Fruit fly (Drosophila melanogaster) whole organism, embryonic: ENCODE measurements around the gene Polr3F.

Experiments
- Adf1 ChIP-seq: fragments of 200-800 bp; sonication (Bioruptor generic); IDR thresholded peaks from 2 replicates; pipeline ENCODE4 v1.3.6; 2022; ENCODE audit warnings: missing biosample characterization, missing genetic modification characterization
- BtbVII ChIP-seq: fragments of 200-800 bp; sonication (Bioruptor generic); optimal IDR thresholded peaks from 3 replicates; lab custom pipeline; 2017; ENCODE audit warnings: missing biosample characterization, mild to moderate bottlenecking, missing genetic modification characterization
- CG12391 ChIP-seq: fragments of 200-800 bp; sonication (Bioruptor generic); optimal IDR thresholded peaks from 3 replicates; lab custom pipeline; 2018; ENCODE audit warnings: missing biosample characterization, mild to moderate bottlenecking, missing genetic modification characterization, moderate library complexity
- CG13287 ChIP-seq: fragments of 200-800 bp; sonication (Bioruptor generic); IDR thresholded peaks from 2 replicates; pipeline ENCODE4 v1.3.6; 2022; ENCODE audit warnings: missing biosample characterization, missing genetic modification characterization; ENCODE audit not compliant: partially characterized antibody
- CG14860 ChIP-seq: fragments of 200-800 bp; sonication (Bioruptor generic); IDR thresholded peaks from 3 replicates; pipeline ENCODE4 v1.3.6; 2022; ENCODE audit warnings: missing biosample characterization, missing genetic modification characterization; ENCODE audit not compliant: partially characterized antibody
- CG15073 ChIP-seq: fragments of 200-800 bp; sonication (Bioruptor generic); optimal IDR thresholded peaks from 2 replicates; lab custom pipeline; 2016; ENCODE audit warnings: missing biosample characterization, missing genetic modification characterization
- CG15479 ChIP-seq: fragments of 200-800 bp; sonication (Bioruptor generic); optimal IDR thresholded peaks from 3 replicates; lab custom pipeline; 2019; ENCODE audit warnings: missing biosample characterization, mild to moderate bottlenecking, missing genetic modification characterization, moderate library complexity
- CG18764 ChIP-seq: fragments of 200-800 bp; sonication (Bioruptor generic); optimal IDR thresholded peaks from 3 replicates; lab custom pipeline; 2016; ENCODE audit warnings: missing biosample characterization, missing genetic modification characterization
- CG2129 ChIP-seq: fragments of 200-800 bp; sonication (Bioruptor generic); IDR thresholded peaks from 2 replicates; pipeline ENCODE4 v1.3.6; 2022; ENCODE audit warnings: missing biosample characterization, missing genetic modification characterization; ENCODE audit not compliant: partially characterized antibody
- CG32532 ChIP-seq: fragments of 200-800 bp; sonication (Bioruptor generic); IDR thresholded peaks from 2 replicates; pipeline ENCODE4 v1.3.6; 2022; ENCODE audit warnings: missing biosample characterization, missing genetic modification characterization
- CG4282 ChIP-seq: fragments of 200-800 bp; sonication (Bioruptor generic); optimal IDR thresholded peaks from 2 replicates; lab custom pipeline; 2016; ENCODE audit warnings: missing biosample characterization, missing genetic modification characterization
- CG4328 ChIP-seq: fragments of 200-800 bp; sonication (Bioruptor generic); optimal IDR thresholded peaks from 3 replicates; lab custom pipeline; 2017; ENCODE audit warnings: missing biosample characterization, missing genetic modification reagents, missing genetic modification characterization
- CG43689 ChIP-seq: fragments of 200-800 bp; sonication (Bioruptor generic); IDR thresholded peaks from 2 replicates; pipeline ENCODE4 v1.3.6; 2022; ENCODE audit warnings: missing biosample characterization, missing genetic modification characterization
- CG4404 ChIP-seq: fragments of 200-800 bp; sonication (Bioruptor generic); IDR thresholded peaks from 2 replicates; pipeline ENCODE4 v1.3.6; 2022; ENCODE audit warnings: missing biosample characterization, missing genetic modification characterization
- CG7556 ChIP-seq: fragments of 200-800 bp; sonication (Bioruptor generic); optimal IDR thresholded peaks from 2 replicates; lab custom pipeline; 2017; ENCODE audit warnings: missing biosample characterization, mild to moderate bottlenecking, missing genetic modification characterization
- CrebB ChIP-seq: fragments of 200-800 bp; sonication (Bioruptor generic); optimal IDR thresholded peaks from 3 replicates; lab custom pipeline; 2018; ENCODE audit warnings: missing biosample characterization, mild to moderate bottlenecking, missing genetic modification characterization
- D ChIP-seq, 2 experiments: fragments of 200-800 bp in 1 of 2; fragments of >200 bp in 1 of 2; sonication (Bioruptor generic) in 1 of 2; optimal IDR thresholded peaks; 2 replicates in 1 of 2; 3 replicates in 1 of 2; lab custom pipeline; 2017; ENCODE audit warnings: mild to moderate bottlenecking in 1 of 2, missing biosample characterization in 1 of 2, missing genetic modification characterization in 1 of 2, missing genetic modification reagents in 1 of 2
- D19A ChIP-seq: fragments of 200-800 bp; optimal IDR thresholded peaks from 3 replicates; lab custom pipeline; 2019; ENCODE audit warnings: missing biosample characterization, mild to moderate bottlenecking, missing genetic modification characterization, moderate library complexity
- Elba2 ChIP-seq: fragments of 200-800 bp; sonication (Bioruptor generic); optimal IDR thresholded peaks from 3 replicates; lab custom pipeline; 2016; ENCODE audit warnings: missing biosample characterization, missing genetic modification characterization
- Ets65A ChIP-seq: fragments of 200-800 bp; sonication (Bioruptor generic); peaks from one replicate; lab custom pipeline; 2016; ENCODE audit warnings: missing biosample characterization, missing genetic modification characterization
- Gug ChIP-seq: fragments of 200-800 bp; sonication (Bioruptor generic); IDR thresholded peaks from 4 replicates; pipeline ENCODE4 v1.3.6; 2022; ENCODE audit warnings: missing biosample characterization, missing genetic modification characterization
- HmgD ChIP-seq: fragments of 200-800 bp; sonication (Bioruptor generic); optimal IDR thresholded peaks from 3 replicates; lab custom pipeline; 2016; ENCODE audit warnings: missing biosample characterization, missing genetic modification characterization
- HmgZ ChIP-seq: fragments of 200-800 bp; sonication (Bioruptor generic); optimal IDR thresholded peaks from 2 replicates; lab custom pipeline; 2018; ENCODE audit warnings: missing biosample characterization, mild to moderate bottlenecking, missing genetic modification characterization
- Hmr ChIP-seq: fragments of 200-800 bp; sonication (Bioruptor generic); optimal IDR thresholded peaks from 3 replicates; lab custom pipeline; 2017; ENCODE audit warnings: mild to moderate bottlenecking, missing biosample characterization, missing genetic modification reagents, missing genetic modification characterization
- Kr ChIP-seq: fragments of 200-800 bp; sonication (Bioruptor generic); optimal IDR thresholded peaks from 2 replicates; lab custom pipeline; 2017; ENCODE audit warnings: missing biosample characterization, mild to moderate bottlenecking, missing genetic modification characterization
- Lim3 ChIP-seq: fragments of 200-800 bp; sonication (Bioruptor generic); IDR thresholded peaks from 2 replicates; pipeline ENCODE4 v1.3.6; 2022; ENCODE audit warnings: missing biosample characterization, missing genetic modification characterization
- Mad ChIP-seq: fragments of 200-800 bp; sonication (Bioruptor generic); optimal IDR thresholded peaks from 2 replicates; lab custom pipeline; 2016; ENCODE audit warnings: missing biosample characterization, missing genetic modification characterization
- Scr ChIP-seq: fragments of 200-800 bp; sonication (Bioruptor generic); IDR thresholded peaks from 2 replicates; pipeline ENCODE4 v1.3.6; 2022; ENCODE audit warnings: missing biosample characterization, missing genetic modification characterization; ENCODE audit not compliant: partially characterized antibody
- Side ChIP-seq: fragments of 200-800 bp; sonication (Bioruptor generic); optimal IDR thresholded peaks from 2 replicates; lab custom pipeline; 2016; ENCODE audit warnings: missing biosample characterization, missing genetic modification characterization
- Six4 ChIP-seq: fragments of 200-800 bp; sonication (Bioruptor generic); optimal IDR thresholded peaks from 2 replicates; lab custom pipeline; 2016; ENCODE audit warnings: missing biosample characterization, missing genetic modification characterization
- Ssrp ChIP-seq: fragments of 200-800 bp; sonication (Bioruptor generic); optimal IDR thresholded peaks from 2 replicates; lab custom pipeline; 2018; ENCODE audit warnings: missing biosample characterization, mild to moderate bottlenecking, missing genetic modification characterization, moderate library complexity
- TFAM ChIP-seq: fragments of 200-800 bp; sonication (Bioruptor generic); optimal IDR thresholded peaks from 2 replicates; lab custom pipeline; 2017; ENCODE audit warnings: missing biosample characterization, missing genetic modification characterization, inconsistent platforms
- Taf1 ChIP-seq: fragments of 200-800 bp; sonication (Bioruptor generic); IDR thresholded peaks from 2 replicates; pipeline ENCODE4 v1.3.6; 2022; ENCODE audit warnings: missing biosample characterization, missing genetic modification characterization
- Usf ChIP-seq: fragments of 200-800 bp; sonication (Bioruptor generic); optimal IDR thresholded peaks from 2 replicates; lab custom pipeline; 2017; ENCODE audit warnings: missing genotype, missing biosample characterization, missing genetic modification characterization
- danr ChIP-seq: fragments of 200-800 bp; sonication (Bioruptor generic); IDR thresholded peaks from 2 replicates; pipeline ENCODE4 v1.3.6; 2022; ENCODE audit warnings: missing biosample characterization, missing genetic modification characterization
- ems ChIP-seq: fragments of 200-800 bp; sonication (Bioruptor generic); optimal IDR thresholded peaks from 3 replicates; lab custom pipeline; 2016; ENCODE audit warnings: missing biosample characterization, missing genetic modification characterization
- fd3F ChIP-seq: fragments of 200-800 bp; sonication (Bioruptor generic); optimal IDR thresholded peaks from 2 replicates; lab custom pipeline; 2018; ENCODE audit warnings: missing biosample characterization, mild to moderate bottlenecking, missing genetic modification characterization, moderate library complexity
- gce ChIP-seq: fragments of 200-800 bp; sonication (Bioruptor generic); IDR thresholded peaks from 3 replicates; pipeline ENCODE4 v1.3.6; 2022; ENCODE audit warnings: missing biosample characterization, missing genetic modification characterization
- grn ChIP-seq: fragments of 200-800 bp; sonication (Bioruptor generic); optimal IDR thresholded peaks from 3 replicates; lab custom pipeline; 2017; ENCODE audit warnings: missing biosample characterization, missing genetic modification characterization
- klu ChIP-seq: fragments of 200-800 bp; sonication (Bioruptor generic); IDR thresholded peaks from 2 replicates; pipeline ENCODE4 v1.3.6; 2022; ENCODE audit warnings: missing biosample characterization, missing genetic modification characterization
- onecut ChIP-seq: fragments of 200-800 bp; sonication (Bioruptor generic); IDR thresholded peaks from 2 replicates; pipeline ENCODE4 v1.3.6; 2022; ENCODE audit warnings: missing biosample characterization, missing genetic modification characterization
- sob ChIP-seq: fragments of 200-800 bp; sonication (Bioruptor generic); IDR thresholded peaks from 2 replicates; pipeline ENCODE4 v1.3.6; 2022; ENCODE audit warnings: missing biosample characterization, missing genetic modification characterization
- toy ChIP-seq: fragments of 200-800 bp; sonication (Bioruptor generic); IDR thresholded peaks from 2 replicates; pipeline ENCODE4 v1.3.6; 2022; ENCODE audit warnings: missing biosample characterization, missing genetic modification characterization
- wor ChIP-seq: fragments of 200-800 bp; sonication (Bioruptor generic); IDR thresholded peaks from 2 replicates; pipeline ENCODE4 v1.3.6; 2022; ENCODE audit warnings: missing biosample characterization, missing genetic modification characterization
- yki ChIP-seq: fragments of >200 bp; optimal IDR thresholded peaks from 3 replicates; lab custom pipeline; 2018

Polr3F gene

DNA sequence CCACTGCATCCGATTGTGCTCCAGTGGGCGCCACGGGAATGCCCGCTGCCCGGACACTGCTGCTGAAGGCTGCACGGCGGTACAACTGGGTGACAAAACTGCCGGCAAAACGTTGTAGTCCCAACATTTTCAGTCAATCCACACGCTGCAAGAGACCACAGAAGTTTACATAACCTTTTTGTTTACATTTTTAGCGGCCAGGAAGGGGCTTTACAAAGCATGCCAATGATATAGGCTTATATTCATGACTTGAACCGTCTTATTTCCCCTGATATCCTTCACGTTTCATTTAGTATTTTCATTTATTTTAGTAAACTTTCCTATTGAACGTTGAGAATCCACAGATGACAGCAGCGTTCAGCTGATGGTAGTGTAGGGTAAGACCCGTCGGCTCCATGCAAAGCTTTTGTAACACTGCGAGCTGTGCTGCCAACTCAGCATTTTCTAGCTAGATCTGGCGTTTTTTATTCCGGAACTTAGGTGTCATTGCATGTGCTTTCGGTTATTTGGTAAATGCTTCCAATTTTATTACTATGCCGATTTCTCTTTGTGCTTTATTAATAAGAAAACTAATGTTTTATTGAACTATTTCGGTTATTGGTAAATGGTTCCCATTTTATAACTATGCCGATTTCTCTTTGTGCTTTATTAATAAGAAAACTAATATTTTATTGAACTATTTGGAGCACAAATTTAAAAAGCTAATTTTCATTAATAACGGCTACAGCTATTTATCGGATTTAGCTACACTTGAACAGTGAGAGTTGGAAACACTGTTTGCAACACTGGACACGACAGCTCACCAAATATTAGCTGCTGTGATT, 43.6 kb upstream of the Polr3F start, which contains the start of the genes CG13850 and lqfR (continued):
- TF ChIP-seq CG13287 (GFP tag; lab: Robert Waterston, UW), result no peak
- peak; percentile 71 for TF ChIP-seq Elba2
- peak; percentile 70 for TF ChIP-seq BtbVII (GFP tag; lab: Kevin White, UChicago)
- TF ChIP-seq toy, result no peak
- peak; percentile 82 for TF ChIP-seq sob (GFP tag; lab: Robert Waterston, UW)
- no peak for TF ChIP-seq Kr
- TF ChIP-seq fd3F (GFP tag; lab: Kevin White, UChicago), result peak; percentile 38
- TF ChIP-seq grn (GFP tag; lab: Kevin White, UChicago), result no peak
- TF ChIP-seq HmgD (GFP tag; lab: Kevin White, UChicago), result peak; percentile 76
- no peak for TF ChIP-seq CG14860 (GFP tag; lab: Robert Waterston, UW)
- 0 out of 2 replicates have a peak, but pooled peaks have one; percentile 35 for TF ChIP-seq wor (GFP tag; lab: Robert Waterston, UW)
- TF ChIP-seq D19A (tag; lab: Kevin White, UChicago), result no peak
- TF ChIP-seq CG15479 (GFP tag; lab: Kevin White, UChicago), result no peak
- TF ChIP-seq Ets65A (GFP tag; lab: Kevin White, UChicago), result peak; percentile 99
- no peak for TF ChIP-seq CG15073 (GFP tag; lab: Kevin White, UChicago)

DNA sequence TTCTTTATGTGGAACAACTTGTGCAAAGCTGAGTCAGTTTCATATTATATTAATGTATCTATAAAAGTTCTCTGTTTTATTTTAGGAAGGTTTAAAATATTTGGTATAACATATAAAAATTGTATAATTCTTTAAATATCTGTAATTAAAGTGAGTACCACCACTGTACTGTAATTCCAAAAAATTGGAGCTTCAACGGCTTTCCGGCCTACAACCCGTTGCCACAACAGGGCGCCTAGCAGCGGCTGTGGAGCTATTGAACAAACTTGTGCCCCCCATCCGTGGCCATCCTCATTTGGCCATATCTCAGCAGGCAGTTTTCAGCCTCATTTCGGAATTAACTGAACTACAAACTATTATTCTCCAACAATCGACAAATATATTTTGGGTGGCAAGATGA, 38.5 kb upstream of the Polr3F start, which contains the start of gene CG13855:
TSS of gene CG13855 (plus strand) at position 301 of the 400 bp plus-strand sequence.
- TF ChIP-seq Usf, result no peak
- no peak for TF ChIP-seq Six4 (GFP tag; lab: Kevin White, UChicago)
- TF ChIP-seq D (optimal IDR thresholded peaks at IDR 0.05; lab: Kevin White, UChicago), result no peak
- TF ChIP-seq D (GFP tag; optimal IDR thresholded peaks at IDR 0.05; lab: Kevin White, UChicago), result no peak
- TF ChIP-seq Scr (GFP tag; lab: Robert Waterston, UW), result no peak
- no peak for TF ChIP-seq Lim3 (GFP tag; lab: Robert Waterston, UW)
- no peak for TF ChIP-seq CG4328 (GFP tag; lab: Kevin White, UChicago)
- no peak for TF ChIP-seq sob (GFP tag; lab: Robert Waterston, UW)
- TF ChIP-seq Mad (GFP tag; lab: Kevin White, UChicago), result no peak
- TF ChIP-seq CG7556 (GFP tag; lab: Kevin White, UChicago), result no peak
- no peak for TF ChIP-seq CG2129
- TF ChIP-seq CG4404 (GFP tag; lab: Robert Waterston, UW), result no peak
- TF ChIP-seq ems (GFP tag; lab: Kevin White, UChicago), result no peak
- TF ChIP-seq CG43689 (GFP tag; lab: Robert Waterston, UW), result no peak
- TF ChIP-seq danr (GFP tag; lab: Robert Waterston, UW), result no peak
- TF ChIP-seq klu (GFP tag; lab: Robert Waterston, UW), result no peak
- no peak for TF ChIP-seq CG32532 (GFP tag; lab: Robert Waterston, UW)
- TF ChIP-seq, all 482 proteins: peak for 0

DNA sequence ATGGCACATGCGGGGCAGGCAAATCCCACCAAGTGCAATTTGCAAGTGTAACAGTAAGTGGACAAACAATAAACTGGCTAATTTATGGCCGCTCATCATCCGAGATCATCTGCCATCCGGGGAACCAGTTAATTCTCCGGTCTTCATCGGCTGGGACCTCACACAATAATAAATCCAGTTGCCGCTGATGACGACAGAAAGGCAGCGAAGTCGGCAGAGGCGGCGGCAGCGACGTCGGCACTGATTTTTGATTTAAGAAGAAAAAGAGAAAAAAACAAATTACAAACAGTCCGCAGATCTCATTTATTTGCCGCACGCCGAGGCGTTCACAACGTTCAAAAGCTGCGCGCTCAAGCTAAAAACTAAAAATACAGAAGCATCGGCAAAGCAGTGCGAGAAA, 35.2 kb upstream of the Polr3F start, which contains the start of gene CG13856:
TSS of gene CG13856 (plus strand) at position 301 of the 400 bp plus-strand sequence.
- TF ChIP-seq TFAM (GFP tag; lab: Kevin White, UChicago) (no peak), Adf1 (GFP tag; lab: Robert Waterston, UW) (peak; percentile 17; the same call in 1 of the 2 replicates)

DNA sequence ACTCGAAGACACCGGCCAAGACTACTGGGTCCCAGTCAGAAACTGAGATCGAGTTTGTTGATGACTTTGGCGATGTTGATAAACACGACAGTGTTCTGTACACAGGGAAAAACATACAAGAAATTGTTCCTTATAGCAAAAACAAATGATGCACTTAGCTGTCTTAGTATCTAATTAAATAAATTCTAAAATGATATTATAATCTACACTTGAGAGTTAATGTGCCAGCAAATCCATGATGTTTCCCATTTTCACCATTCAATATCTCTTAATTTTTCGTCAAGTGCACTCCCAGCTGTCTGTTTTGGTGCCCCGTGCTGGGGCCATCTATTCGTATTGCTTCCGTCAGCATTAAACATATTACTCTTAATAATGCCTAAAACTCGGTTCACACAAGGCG, 33.1 kb upstream of the Polr3F start:
- TF ChIP-seq gce (GFP tag; lab: Robert Waterston, UW) (0 out of 3 replicates have a peak, but pooled peaks have one; percentile 29), onecut (GFP tag; lab: Robert Waterston, UW) (no peak), CG4282 (GFP tag; lab: Kevin White, UChicago) (no peak), CG12391 (tag; lab: Kevin White, UChicago) (peak; percentile 5), HmgZ (tag; lab: Kevin White, UChicago) (no peak), Gug (peak; percentile 16; the same call in 1 of the 4 replicates), Ssrp (tag; lab: Kevin White, UChicago) (no peak), CG4328 (GFP tag; lab: Kevin White, UChicago) (no peak), Taf1 (GFP tag; lab: Robert Waterston, UW) (peak; percentile 55), CrebB (tag; lab: Kevin White, UChicago) (no peak), yki (no peak), Usf (no peak), Hmr (no peak), Side (GFP tag; lab: Kevin White, UChicago) (no peak), CG18764 (GFP tag; lab: Kevin White, UChicago) (no peak)
